Worm (Caenorhabditis elegans) whole organism, late embryonic: ENCODE results near the gene F59E12.1.

ENCODE experiments used
- F13H6.1 ChIP-seq: sonication (generic microtip); optimal IDR thresholded peaks from 2 replicates; lab custom pipeline; 2016; ENCODE audit warnings: missing genetic modification characterization, missing compliant biosample characterization
- K02D7.2 ChIP-seq: sonication (generic microtip); optimal IDR thresholded peaks from 2 replicates; lab custom pipeline; 2017; ENCODE audit warnings: mild to moderate bottlenecking, missing genetic modification characterization, missing compliant biosample characterization
- K09A11.1 ChIP-seq: sonication (generic microtip); optimal IDR thresholded peaks from 2 replicates; lab custom pipeline; 2017; ENCODE audit warnings: antibody characterized with exemption, mild to moderate bottlenecking, missing genetic modification characterization, missing compliant biosample characterization; ENCODE audit not compliant: insufficient read depth
- Y22D7AL.16 ChIP-seq: sonication (generic microtip); optimal IDR thresholded peaks from 2 replicates; lab custom pipeline; 2016; ENCODE audit warnings: missing genetic modification characterization, missing compliant biosample characterization
- ama-1 ChIP-seq: fragments of 150-350 bp; optimal IDR thresholded peaks from 2 replicates; lab custom pipeline; 2014
- ceh-14 ChIP-seq: sonication (generic microtip); optimal IDR thresholded peaks from 2 replicates; lab custom pipeline; 2016; ENCODE audit warnings: missing genotype, missing genetic modification characterization, missing compliant biosample characterization
- ceh-18 ChIP-seq: sonication (generic microtip); optimal IDR thresholded peaks from 2 replicates; lab custom pipeline; 2016; ENCODE audit warnings: missing genetic modification characterization, missing compliant biosample characterization
- ceh-2 ChIP-seq: sonication (generic microtip); optimal IDR thresholded peaks from 2 replicates; lab custom pipeline; 2016; ENCODE audit warnings: missing genotype, missing genetic modification characterization, missing compliant biosample characterization
- ceh-24 ChIP-seq: sonication (generic microtip); optimal IDR thresholded peaks from 2 replicates; lab custom pipeline; 2016; ENCODE audit warnings: mild to moderate bottlenecking, missing genetic modification characterization, missing compliant biosample characterization
- ceh-30 ChIP-seq: fragments of 150-350 bp; optimal IDR thresholded peaks from 2 replicates; lab custom pipeline; 2014; ENCODE audit warnings: missing biosample characterization, missing genetic modification characterization
- ceh-31 ChIP-seq: sonication (generic microtip); optimal IDR thresholded peaks from 2 replicates; lab custom pipeline; 2016; ENCODE audit warnings: missing genetic modification characterization, missing compliant biosample characterization
- ceh-45 ChIP-seq: fragments of 200-800 bp; sonication (Bioruptor generic); IDR thresholded peaks from 2 replicates; pipeline ENCODE4 v1.3.6; 2022; ENCODE audit warnings: missing genetic modification reagents, missing genetic modification characterization, missing compliant biosample characterization
- ceh-6 ChIP-seq: fragments of 200-800 bp; sonication (Bioruptor generic); optimal IDR thresholded peaks from 2 replicates; lab custom pipeline; 2018; ENCODE audit warnings: mild to moderate bottlenecking, missing genetic modification characterization, missing compliant biosample characterization
- ceh-9 ChIP-seq: sonication (generic microtip); optimal IDR thresholded peaks from 2 replicates; lab custom pipeline; 2016; ENCODE audit warnings: mild to moderate bottlenecking, missing genetic modification characterization, inconsistent platforms, missing compliant biosample characterization
- dve-1 ChIP-seq: sonication (generic microtip); optimal IDR thresholded peaks from 2 replicates; lab custom pipeline; 2017; ENCODE audit warnings: antibody characterized with exemption, mild to moderate bottlenecking, missing genetic modification characterization, missing compliant biosample characterization
- elt-2 ChIP-seq: sonication (generic microtip); optimal IDR thresholded peaks from 2 replicates; lab custom pipeline; 2016; ENCODE audit warnings: missing genetic modification reagents, missing genetic modification characterization, missing compliant biosample characterization
- elt-4 ChIP-seq: sonication (generic microtip); optimal IDR thresholded peaks from 2 replicates; lab custom pipeline; 2016; ENCODE audit warnings: missing genetic modification characterization, missing compliant biosample characterization
- gmeb-2 ChIP-seq: sonication (generic microtip); optimal IDR thresholded peaks from 2 replicates; lab custom pipeline; 2016; ENCODE audit warnings: missing genetic modification characterization, inconsistent platforms, missing compliant biosample characterization
- hlh-13 ChIP-seq: fragments of 200-800 bp; sonication (Bioruptor generic); optimal IDR thresholded peaks from 2 replicates; lab custom pipeline; 2018; ENCODE audit warnings: mild to moderate bottlenecking, missing genetic modification characterization, missing compliant biosample characterization
- hlh-15 ChIP-seq: sonication (generic microtip); optimal IDR thresholded peaks from 2 replicates; lab custom pipeline; 2016; ENCODE audit warnings: missing genetic modification characterization, missing compliant biosample characterization
- hlh-30 ChIP-seq: sonication (generic microtip); optimal IDR thresholded peaks from 2 replicates; lab custom pipeline; 2017; ENCODE audit warnings: antibody characterized with exemption, missing genetic modification characterization, missing compliant biosample characterization; ENCODE audit not compliant: insufficient read depth
- hlh-6 ChIP-seq: sonication (generic microtip); optimal IDR thresholded peaks from 2 replicates; lab custom pipeline; 2016; ENCODE audit warnings: missing genotype, missing genetic modification characterization, missing compliant biosample characterization
- hlh-8 ChIP-seq: sonication (generic microtip); optimal IDR thresholded peaks from 2 replicates; lab custom pipeline; 2016; ENCODE audit warnings: missing genotype, missing genetic modification characterization, missing compliant biosample characterization
- lim-6 ChIP-seq: sonication (generic microtip); optimal IDR thresholded peaks from 2 replicates; lab custom pipeline; 2016; ENCODE audit warnings: missing genetic modification characterization, missing compliant biosample characterization
- lin-11 ChIP-seq: fragments of 200-800 bp; sonication (Bioruptor generic); optimal IDR thresholded peaks from 2 replicates; lab custom pipeline; 2018; ENCODE audit warnings: mild to moderate bottlenecking, missing genetic modification characterization, missing compliant biosample characterization
- madf-2 ChIP-seq: sonication (generic microtip); optimal IDR thresholded peaks from 2 replicates; lab custom pipeline; 2017; ENCODE audit warnings: missing genetic modification characterization, missing compliant biosample characterization
- mec-3 ChIP-seq: sonication (generic microtip); optimal IDR thresholded peaks from 2 replicates; lab custom pipeline; 2016; ENCODE audit warnings: borderline replicate concordance, missing genetic modification characterization, missing compliant biosample characterization
- nfya-1 ChIP-seq: sonication (generic microtip); optimal IDR thresholded peaks from 2 replicates; lab custom pipeline; 2017; ENCODE audit warnings: missing genetic modification characterization, mild to moderate bottlenecking, missing compliant biosample characterization, antibody characterized with exemption, moderate library complexity
- npax-4 ChIP-seq: sonication (generic microtip); optimal IDR thresholded peaks from 2 replicates; lab custom pipeline; 2016; ENCODE audit warnings: missing genetic modification characterization, missing compliant biosample characterization
- pag-3 ChIP-seq: sonication (generic microtip); optimal IDR thresholded peaks from 2 replicates; lab custom pipeline; 2016; ENCODE audit warnings: missing compliant biosample characterization, missing genetic modification characterization, borderline replicate concordance
- pat-9 ChIP-seq: fragments of 200-800 bp; sonication (Bioruptor generic); optimal IDR thresholded peaks from 2 replicates; lab custom pipeline; 2018; ENCODE audit warnings: mild to moderate bottlenecking, missing genetic modification characterization, moderate library complexity, missing compliant biosample characterization
- pax-1 ChIP-seq: fragments of 150-350 bp; optimal IDR thresholded peaks from 2 replicates; lab custom pipeline; 2014; ENCODE audit warnings: missing biosample characterization, missing genetic modification characterization
- pha-2 ChIP-seq: sonication (generic microtip); optimal IDR thresholded peaks from 2 replicates; lab custom pipeline; 2017; ENCODE audit warnings: mild to moderate bottlenecking, missing genetic modification characterization, missing compliant biosample characterization
- pha-4 ChIP-seq: fragments of 150-350 bp; optimal IDR thresholded peaks from 2 replicates; lab custom pipeline; 2018; ENCODE audit warnings: missing biosample characterization, missing genetic modification reagents, missing genetic modification characterization
- pqm-1 ChIP-seq: sonication (generic microtip); optimal IDR thresholded peaks from 2 replicates; lab custom pipeline; 2016; ENCODE audit warnings: missing genetic modification characterization, missing compliant biosample characterization
- ref-2 ChIP-seq: sonication (generic microtip); optimal IDR thresholded peaks from 2 replicates; lab custom pipeline; 2016; ENCODE audit warnings: missing genetic modification characterization, missing compliant biosample characterization
- sox-2 ChIP-seq: fragments of 200-800 bp; sonication (Bioruptor generic); IDR thresholded peaks from 2 replicates; pipeline ENCODE4 v1.3.6; 2022; ENCODE audit warnings: missing genetic modification reagents, missing genetic modification characterization, missing compliant biosample characterization
- sox-4 ChIP-seq: sonication (generic microtip); optimal IDR thresholded peaks from 2 replicates; lab custom pipeline; 2017; ENCODE audit warnings: mild to moderate bottlenecking, missing genetic modification characterization, inconsistent platforms, missing compliant biosample characterization
- syd-9 ChIP-seq: sonication (generic microtip); optimal IDR thresholded peaks from 2 replicates; lab custom pipeline; 2016; ENCODE audit warnings: mild to moderate bottlenecking, missing genetic modification characterization, moderate library complexity, missing compliant biosample characterization
- tbx-7 ChIP-seq: sonication (generic microtip); optimal IDR thresholded peaks from 2 replicates; lab custom pipeline; 2016; ENCODE audit warnings: missing genotype, missing genetic modification characterization, missing compliant biosample characterization
- unc-3 ChIP-seq, 2 experiments: fragments of 200-800 bp in 1 of 2; sonication (Bioruptor generic) in 1 of 2; sonication (generic microtip) in 1 of 2; conservative IDR thresholded peaks in 1 of 2; optimal IDR thresholded peaks in 1 of 2; 2 replicates each; pipeline versions ENCODE4 v1.3.6 to Lab custom; 2016 to 2022; ENCODE audit warnings: missing compliant biosample characterization in 2 of 2, missing genetic modification characterization in 2 of 2, missing genetic modification reagents in 1 of 2
- unc-42 ChIP-seq: sonication (generic microtip); optimal IDR thresholded peaks from 2 replicates; lab custom pipeline; 2016; ENCODE audit warnings: missing genotype, missing genetic modification characterization, missing compliant biosample characterization
- unc-86 ChIP-seq: sonication (generic microtip); optimal IDR thresholded peaks from 2 replicates; lab custom pipeline; 2016; ENCODE audit warnings: missing genetic modification characterization, missing compliant biosample characterization
- zip-5 ChIP-seq: sonication (generic microtip); optimal IDR thresholded peaks from 2 replicates; lab custom pipeline; 2016; ENCODE audit warnings: missing genetic modification characterization, missing compliant biosample characterization

F59E12.1 gene

ce11 chrII:5696218-5696617 lies 41.9 kb downstream of the F59E12.1 start:
- TF ChIP-seq nfya-1 (tag; lab: Kevin White, UChicago), result no peak
- TF ChIP-seq mec-3 (tag; lab: Kevin White, UChicago), result no peak
- TF ChIP-seq, all 69 proteins: peak for 0

ce11 chrII:5697338-5697737 lies 43.0 kb downstream of the F59E12.1 start:
- TF ChIP-seq elt-4, result no peak
- no peak for TF ChIP-seq elt-2 (tag; lab: Kevin White, UChicago)
- TF ChIP-seq ceh-2, result no peak
- TF ChIP-seq unc-86 (tag; lab: Kevin White, UChicago), result no peak
- no peak for TF ChIP-seq pqm-1 (tag; lab: Kevin White, UChicago)
- no peak for TF ChIP-seq hlh-8 (tag; lab: Kevin White, UChicago)
- no peak for TF ChIP-seq hlh-15 (tag; lab: Kevin White, UChicago)
- no peak for TF ChIP-seq unc-3 (GFP tag; conservative IDR thresholded peaks at IDR 0.05; lab: Robert Waterston, UW)
- TF ChIP-seq unc-3 (tag; optimal IDR thresholded peaks at IDR 0.05; lab: Kevin White, UChicago), result no peak
- TF ChIP-seq ceh-45 (GFP tag; lab: Robert Waterston, UW), result no peak
- no peak for TF ChIP-seq zip-5 (tag; lab: Kevin White, UChicago)
- no peak for TF ChIP-seq pha-2 (tag; lab: Kevin White, UChicago)
- no peak for TF ChIP-seq unc-42
- TF ChIP-seq lin-11, result no peak
- no peak for TF ChIP-seq ref-2 (tag; lab: Kevin White, UChicago)
- TF ChIP-seq syd-9 (tag; lab: Kevin White, UChicago), result no peak
- TF ChIP-seq tbx-7, result no peak
- no peak for TF ChIP-seq ceh-9 (tag; lab: Kevin White, UChicago)
- no peak for TF ChIP-seq lim-6 (tag; lab: Kevin White, UChicago)
- no peak for TF ChIP-seq hlh-13 (GFP tag; lab: Kevin White, UChicago)

- TF ChIP-seq nfya-1 (tag; lab: Kevin White, UChicago) (no peak), sox-4 (no peak), ama-1 (no peak), elt-2 (tag; lab: Kevin White, UChicago) (peak; percentile 29), ceh-6 (GFP tag; lab: Kevin White, UChicago) (no peak), F13H6.1 (tag; lab: Kevin White, UChicago) (no peak)
Observed at ce11 chrII:5698254-5698653, 43.9 kb downstream of the F59E12.1 start.

- TF ChIP-seq zip-5 (tag; lab: Kevin White, UChicago) (no peak), sox-2 (GFP tag; lab: Robert Waterston, UW) (no peak)
Observed at ce11 chrII:5698869-5699268, 44.6 kb downstream of the F59E12.1 start, which contains the start of the genes C25H3.10 and C25H3.1. Gene C25H3.10, minus strand, starts transcription at chrII:5698969. Gene C25H3.1, plus strand, starts transcription at chrII:5699071.

ce11 chrII:5701485-5701884 lies 47.2 kb downstream of the F59E12.1 start:
- TF ChIP-seq pag-3 (tag; lab: Kevin White, UChicago) (no peak), pax-1 (tag; lab: Kevin White, UChicago) (no peak), ceh-6 (GFP tag; lab: Kevin White, UChicago) (no peak), unc-86 (tag; lab: Kevin White, UChicago) (no peak), ceh-24 (tag; lab: Kevin White, UChicago) (no peak), ceh-30 (tag; lab: Kevin White, UChicago) (no peak), ceh-9 (tag; lab: Kevin White, UChicago) (no peak), npax-4 (tag; lab: Kevin White, UChicago) (no peak), pha-4 (tag; lab: Kevin White, UChicago) (no peak), elt-2 (tag; lab: Kevin White, UChicago) (peak; percentile 21), K09A11.1 (no peak), gmeb-2 (tag; lab: Kevin White, UChicago) (no peak), madf-2 (tag; lab: Kevin White, UChicago) (no peak), nfya-1 (tag; lab: Kevin White, UChicago) (no peak), hlh-30 (peak; percentile 15), sox-2 (GFP tag; lab: Robert Waterston, UW) (no peak), F13H6.1 (tag; lab: Kevin White, UChicago) (no peak), ceh-18 (tag; lab: Kevin White, UChicago) (no peak), sox-4 (no peak), ceh-14 (tag; lab: Kevin White, UChicago) (no peak), hlh-6 (tag; lab: Kevin White, UChicago) (no peak), hlh-15 (tag; lab: Kevin White, UChicago) (no peak), K02D7.2 (tag; lab: Kevin White, UChicago) (no peak), ceh-31 (no peak), ama-1 (peak; percentile 66), dve-1 (peak; percentile 39), Y22D7AL.16 (tag; lab: Kevin White, UChicago) (no peak), pat-9 (tag; lab: Kevin White, UChicago) (no peak)
